In the genomic region with DNA sequence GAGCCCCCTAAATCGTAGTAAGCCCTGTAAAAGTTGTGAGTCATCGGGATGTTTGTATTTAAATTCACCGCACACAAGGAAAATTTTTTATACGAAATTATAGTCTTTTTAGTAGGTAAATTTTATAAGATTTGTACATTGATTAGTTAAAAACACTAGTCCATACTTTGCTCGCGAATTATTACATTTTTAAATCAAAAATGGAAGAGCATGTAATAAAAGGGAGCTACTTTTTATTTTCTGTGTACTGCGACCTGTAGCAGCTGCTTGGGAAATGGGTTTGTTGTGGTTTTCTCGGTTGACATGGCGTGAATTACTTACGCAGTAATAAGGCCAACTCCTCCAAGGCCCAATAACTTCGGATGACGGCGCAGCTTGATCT, we compare ENCODE assay signal across 1 fruit fly cellular context.
TF ChIP-seq lines count a peak whose summit lies in the region.

No protein-coding gene starts in this region.

TF ChIP-seq in whole organism, embryonic, 481 proteins besides CTCF, POLR2A, EP300 and RAD21 (continued from another document):
- TF ChIP-seq CG17385 (GFP tag; optimal IDR thresholded peaks at IDR 0.05; lab: Kevin White, UChicago) = peak; percentile 18
- TF ChIP-seq CG2678 (tag; optimal IDR thresholded peaks at IDR 0.05; lab: Kevin White, UChicago) = no peak
- TF ChIP-seq Aef1 (GFP tag; IDR thresholded peaks at IDR 0.05; lab: Robert Waterston, UW) = peak; percentile 39; the same call in 2 of the 3 replicates
- TF ChIP-seq CG14667 (GFP tag; IDR thresholded peaks at IDR 0.05; lab: Robert Waterston, UW) = 0 out of 2 replicates have a peak, but pooled peaks have one; percentile 16
- no peak for TF ChIP-seq CG1233 (GFP tag; optimal IDR thresholded peaks at IDR 0.05; lab: Kevin White, UChicago)
- no peak for TF ChIP-seq Dbx (GFP tag; IDR thresholded peaks at IDR 0.05; lab: Robert Waterston, UW)
- no peak for TF ChIP-seq her (GFP tag; optimal IDR thresholded peaks at IDR 0.05; lab: Kevin White, UChicago)
- TF ChIP-seq amos (GFP tag; IDR thresholded peaks at IDR 0.05; lab: Robert Waterston, UW; ENCODE audit: partially characterized antibody) = no peak
- TF ChIP-seq CG16863 (GFP tag; optimal IDR thresholded peaks at IDR 0.05; lab: Kevin White, UChicago) = peak; percentile 38
- peak; percentile 51 for TF ChIP-seq PHDP (tag; optimal IDR thresholded peaks at IDR 0.05; lab: Kevin White, UChicago)
- TF ChIP-seq CG7745 (tag; optimal IDR thresholded peaks at IDR 0.05; lab: Kevin White, UChicago) = no peak
- 0 out of 3 replicates have a peak, but pooled peaks have one; percentile 22 for TF ChIP-seq B-H1 (GFP tag; IDR thresholded peaks at IDR 0.05; lab: Robert Waterston, UW)
- TF ChIP-seq sens-2 (GFP tag; IDR thresholded peaks at IDR 0.05; lab: Robert Waterston, UW) = peak; percentile 20; the same call in 1 of the 2 replicates
- peak; percentile 3 for TF ChIP-seq CG15269 (tag; optimal IDR thresholded peaks at IDR 0.05; lab: Kevin White, UChicago)
- TF ChIP-seq CG10979 (tag; optimal IDR thresholded peaks at IDR 0.05; lab: Kevin White, UChicago) = peak; percentile 8
- no peak for TF ChIP-seq CG11560 (tag; IDR thresholded peaks at IDR 0.05; lab: Robert Waterston, UW)
- peak; percentile 56 for TF ChIP-seq Atf6 (GFP tag; IDR thresholded peaks at IDR 0.05; lab: Robert Waterston, UW)
- TF ChIP-seq gem (tag; optimal IDR thresholded peaks at IDR 0.05; lab: Kevin White, UChicago) = peak; percentile 76
- TF ChIP-seq sima (GFP tag; optimal IDR thresholded peaks at IDR 0.05; lab: Kevin White, UChicago) = no peak
- peak; percentile 22 for TF ChIP-seq Ssrp (tag; optimal IDR thresholded peaks at IDR 0.05; lab: Kevin White, UChicago)
- no peak for TF ChIP-seq hkb (optimal IDR thresholded peaks at IDR 0.05; lab: Kevin White, UChicago)
- peak; percentile 63 for TF ChIP-seq hkb (GFP tag; IDR thresholded peaks at IDR 0.05; lab: Robert Waterston, UW)
- TF ChIP-seq CG6654 (GFP tag; optimal IDR thresholded peaks at IDR 0.05; lab: Kevin White, UChicago) = no peak
- TF ChIP-seq grau (tag; optimal IDR thresholded peaks at IDR 0.05; lab: Kevin White, UChicago) = peak; percentile 14
- peak; percentile 61 for TF ChIP-seq CG11504 (tag; optimal IDR thresholded peaks at IDR 0.05; lab: Kevin White, UChicago)
- no peak for TF ChIP-seq CG12769 (tag; optimal IDR thresholded peaks at IDR 0.05; lab: Kevin White, UChicago)
- TF ChIP-seq ash1 (GFP tag; optimal IDR thresholded peaks at IDR 0.05; lab: Kevin White, UChicago) = no peak
- TF ChIP-seq CG6254 (GFP tag; optimal IDR thresholded peaks at IDR 0.05; lab: Kevin White, UChicago) = no peak
- TF ChIP-seq HLH3B (GFP tag; IDR thresholded peaks at IDR 0.05; lab: Robert Waterston, UW) = 0 out of 2 replicates have a peak, but pooled peaks have one; percentile 19
- TF ChIP-seq mam (GFP tag; optimal IDR thresholded peaks at IDR 0.05; lab: Kevin White, UChicago) = peak; percentile 6
- peak; percentile 19 for TF ChIP-seq lab (GFP tag; optimal IDR thresholded peaks at IDR 0.05; lab: Kevin White, UChicago)
- peak; percentile 63; the same call in 2 of the 3 replicates for TF ChIP-seq dysf (GFP tag; IDR thresholded peaks at IDR 0.05; lab: Robert Waterston, UW)
- no peak for TF ChIP-seq CG12155 (GFP tag; optimal IDR thresholded peaks at IDR 0.05; lab: Kevin White, UChicago)
- 0 out of 2 replicates have a peak, but pooled peaks have one; percentile 18 for TF ChIP-seq esg (GFP tag; conservative IDR thresholded peaks at IDR 0.05; lab: Robert Waterston, UW)
- 0 out of 2 replicates have a peak, but pooled peaks have one; percentile 22 for TF ChIP-seq Taf1 (GFP tag; IDR thresholded peaks at IDR 0.05; lab: Robert Waterston, UW)
- peak; percentile 24 for TF ChIP-seq CG7556 (GFP tag; optimal IDR thresholded peaks at IDR 0.05; lab: Kevin White, UChicago)
- peak; percentile 33; the same call in 1 of the 2 replicates for TF ChIP-seq ara (GFP tag; IDR thresholded peaks at IDR 0.05; lab: Robert Waterston, UW)
- TF ChIP-seq Mad (GFP tag; optimal IDR thresholded peaks at IDR 0.05; lab: Kevin White, UChicago) = peak; percentile 11
- no peak for TF ChIP-seq chinmo (GFP tag; IDR thresholded peaks at IDR 0.05; lab: Robert Waterston, UW; ENCODE audit: partially characterized antibody)
- no peak for TF ChIP-seq CG32532 (GFP tag; IDR thresholded peaks at IDR 0.05; lab: Robert Waterston, UW)
- peak; percentile 27; the same call in 1 of the 2 replicates for TF ChIP-seq CG11696 (GFP tag; IDR thresholded peaks at IDR 0.05; lab: Robert Waterston, UW)
- peak; percentile 80 for TF ChIP-seq Rfx (GFP tag; IDR thresholded peaks at IDR 0.05; lab: Robert Waterston, UW)
- TF ChIP-seq salm (tag; optimal IDR thresholded peaks at IDR 0.05; lab: Kevin White, UChicago) = no peak
- TF ChIP-seq ham (GFP tag; IDR thresholded peaks at IDR 0.05; lab: Robert Waterston, UW) = no peak
- TF ChIP-seq Med (GFP tag; lab: Kevin White, UChicago) = peak; percentile 88
- peak; percentile 66 for TF ChIP-seq Sox102F (GFP tag; optimal IDR thresholded peaks at IDR 0.05; lab: Kevin White, UChicago)
- TF ChIP-seq CG14441 (GFP tag; IDR thresholded peaks at IDR 0.05; lab: Robert Waterston, UW) = peak; percentile 35; the same call in 1 of the 2 replicates
- no peak for TF ChIP-seq Sox100B (GFP tag; optimal IDR thresholded peaks at IDR 0.05; lab: Kevin White, UChicago)
- TF ChIP-seq bab2 (GFP tag; optimal IDR thresholded peaks at IDR 0.05; lab: Kevin White, UChicago) = peak; percentile 6
- TF ChIP-seq CG31224 (GFP tag; IDR thresholded peaks at IDR 0.05; lab: Robert Waterston, UW) = peak; percentile 9; the same call in 1 of the 2 replicates
- TF ChIP-seq CG10209 (GFP tag; optimal IDR thresholded peaks at IDR 0.05; lab: Kevin White, UChicago) = peak; percentile 4
- TF ChIP-seq Max (GFP tag; optimal IDR thresholded peaks at IDR 0.05; lab: Kevin White, UChicago) = no peak
- peak; percentile 89 for TF ChIP-seq sens (GFP tag; lab: Kevin White, UChicago)
- peak; percentile 49 for TF ChIP-seq zf30C (GFP tag; optimal IDR thresholded peaks at IDR 0.05; lab: Kevin White, UChicago)
- TF ChIP-seq fd3F (GFP tag; optimal IDR thresholded peaks at IDR 0.05; lab: Kevin White, UChicago) = peak; percentile 3
- TF ChIP-seq CG9932 (GFP tag; IDR thresholded peaks at IDR 0.05; lab: Robert Waterston, UW) = peak; percentile 29; the same call in 1 of the 2 replicates
- no peak for TF ChIP-seq fd102C (GFP tag; optimal IDR thresholded peaks at IDR 0.05; lab: Kevin White, UChicago)
